Fruit fly (Drosophila melanogaster) whole organism, embryonic: ENCODE data around the gene ScpX.

ENCODE experiments used
- Abd-B ChIP-seq: fragments of 200-800 bp; sonication (Bioruptor generic); optimal IDR thresholded peaks from 2 replicates; lab custom pipeline; 2018; ENCODE audit warnings: missing biosample characterization, mild to moderate bottlenecking, missing genetic modification characterization, moderate library complexity
- Ada2b ChIP-seq: fragments of 200-800 bp; sonication (Bioruptor generic); IDR thresholded peaks from 2 replicates; pipeline ENCODE4 v1.3.6; 2022; ENCODE audit warnings: missing biosample characterization, missing genetic modification characterization
- CG10267 ChIP-seq: fragments of 200-800 bp; sonication (Bioruptor generic); optimal IDR thresholded peaks from 2 replicates; lab custom pipeline; 2018; ENCODE audit warnings: missing biosample characterization, mild to moderate bottlenecking, missing genetic modification characterization, moderate library complexity
- CG10654 ChIP-seq: fragments of 200-800 bp; sonication (Bioruptor generic); optimal IDR thresholded peaks from 2 replicates; lab custom pipeline; 2016; ENCODE audit warnings: missing biosample characterization, missing genetic modification characterization
- CG11398 ChIP-seq: fragments of 200-800 bp; sonication (Bioruptor generic); optimal IDR thresholded peaks from 2 replicates; lab custom pipeline; 2016; ENCODE audit warnings: missing biosample characterization, missing genetic modification characterization
- CG1233 ChIP-seq: fragments of 200-800 bp; sonication (Bioruptor generic); optimal IDR thresholded peaks from 4 replicates; lab custom pipeline; 2018; ENCODE audit warnings: missing biosample characterization, mild to moderate bottlenecking, missing genetic modification characterization
- CG12391 ChIP-seq: fragments of 200-800 bp; sonication (Bioruptor generic); optimal IDR thresholded peaks from 3 replicates; lab custom pipeline; 2018; ENCODE audit warnings: missing biosample characterization, mild to moderate bottlenecking, missing genetic modification characterization, moderate library complexity
- CG13287 ChIP-seq: fragments of 200-800 bp; sonication (Bioruptor generic); IDR thresholded peaks from 2 replicates; pipeline ENCODE4 v1.3.6; 2022; ENCODE audit warnings: missing biosample characterization, missing genetic modification characterization; ENCODE audit not compliant: partially characterized antibody
- CG13775 ChIP-seq: fragments of 200-800 bp; sonication (Bioruptor generic); optimal IDR thresholded peaks from 3 replicates; lab custom pipeline; 2017; ENCODE audit warnings: missing biosample characterization, mild to moderate bottlenecking, missing genetic modification characterization
- CG16779 ChIP-seq: fragments of 200-800 bp; sonication (Bioruptor generic); IDR thresholded peaks from 2 replicates; pipeline ENCODE4 v1.3.6; 2022; ENCODE audit warnings: missing biosample characterization, missing genetic modification characterization
- CG16815 ChIP-seq: fragments of 200-800 bp; sonication (Bioruptor generic); optimal IDR thresholded peaks from 3 replicates; lab custom pipeline; 2017; ENCODE audit warnings: missing biosample characterization, mild to moderate bottlenecking, missing genetic modification characterization
- CG17359 ChIP-seq: fragments of 200-800 bp; sonication (Bioruptor generic); optimal IDR thresholded peaks from 3 replicates; lab custom pipeline; 2018; ENCODE audit warnings: missing biosample characterization, mild to moderate bottlenecking, missing genetic modification characterization, moderate library complexity
- CG17802 ChIP-seq: fragments of 200-800 bp; sonication (Bioruptor generic); optimal IDR thresholded peaks from 2 replicates; lab custom pipeline; 2018; ENCODE audit warnings: missing biosample characterization, mild to moderate bottlenecking, missing genetic modification characterization, moderate library complexity
- CG1792 ChIP-seq: fragments of 200-800 bp; sonication (Bioruptor generic); optimal IDR thresholded peaks from 2 replicates; lab custom pipeline; 2016; ENCODE audit warnings: missing biosample characterization, missing genetic modification characterization
- CG18262 ChIP-seq: fragments of 200-800 bp; optimal IDR thresholded peaks from 3 replicates; lab custom pipeline; 2019; ENCODE audit warnings: missing biosample characterization, mild to moderate bottlenecking, missing genetic modification characterization, moderate library complexity
- CG2129 ChIP-seq: fragments of 200-800 bp; sonication (Bioruptor generic); IDR thresholded peaks from 2 replicates; pipeline ENCODE4 v1.3.6; 2022; ENCODE audit warnings: missing biosample characterization, missing genetic modification characterization; ENCODE audit not compliant: partially characterized antibody
- CG30403 ChIP-seq: fragments of 200-800 bp; sonication (Bioruptor generic); optimal IDR thresholded peaks from 3 replicates; lab custom pipeline; 2016; ENCODE audit warnings: missing biosample characterization, missing genetic modification characterization
- CG32532 ChIP-seq: fragments of 200-800 bp; sonication (Bioruptor generic); IDR thresholded peaks from 2 replicates; pipeline ENCODE4 v1.3.6; 2022; ENCODE audit warnings: missing biosample characterization, missing genetic modification characterization
- CG3838 ChIP-seq: fragments of 200-800 bp; sonication (Bioruptor generic); optimal IDR thresholded peaks from 3 replicates; lab custom pipeline; 2016; ENCODE audit warnings: missing biosample characterization, missing genetic modification characterization
- CG42726 ChIP-seq: fragments of 200-800 bp; sonication (Bioruptor generic); IDR thresholded peaks from 2 replicates; pipeline ENCODE4 v1.3.6; 2022; ENCODE audit warnings: missing biosample characterization, missing genetic modification characterization; ENCODE audit not compliant: partially characterized antibody
- CG6765 ChIP-seq: fragments of 200-800 bp; sonication (Bioruptor generic); optimal IDR thresholded peaks from 3 replicates; lab custom pipeline; 2017; ENCODE audit warnings: missing biosample characterization, mild to moderate bottlenecking, missing genetic modification characterization
- CG7556 ChIP-seq: fragments of 200-800 bp; sonication (Bioruptor generic); optimal IDR thresholded peaks from 2 replicates; lab custom pipeline; 2017; ENCODE audit warnings: missing biosample characterization, mild to moderate bottlenecking, missing genetic modification characterization
- CG7928 ChIP-seq: fragments of 200-800 bp; sonication (Bioruptor generic); optimal IDR thresholded peaks from 2 replicates; lab custom pipeline; 2017; ENCODE audit warnings: missing biosample characterization, mild to moderate bottlenecking, missing genetic modification characterization
- CG9932 ChIP-seq: fragments of 200-800 bp; sonication (Bioruptor generic); IDR thresholded peaks from 2 replicates; pipeline ENCODE4 v1.3.6; 2022; ENCODE audit warnings: missing biosample characterization, missing genetic modification characterization
- Doc2 ChIP-seq: fragments of 200-800 bp; sonication (Bioruptor generic); IDR thresholded peaks from 2 replicates; pipeline ENCODE4 v1.3.6; 2022; ENCODE audit warnings: missing biosample characterization, missing genetic modification characterization
- Ets65A ChIP-seq: fragments of 200-800 bp; sonication (Bioruptor generic); peaks from one replicate; lab custom pipeline; 2016; ENCODE audit warnings: missing biosample characterization, missing genetic modification characterization
- Hr78 ChIP-seq, 2 experiments: fragments of 200-800 bp in 1 of 2; fragments of >200 bp in 1 of 2; sonication (Bioruptor generic) in 1 of 2; optimal IDR thresholded peaks; 2 replicates each; lab custom pipeline; 2017 to 2019; ENCODE audit warnings: missing biosample characterization in 2 of 2, missing genetic modification characterization in 2 of 2, mild to moderate bottlenecking in 1 of 2, moderate library complexity in 1 of 2
- Max ChIP-seq: fragments of 200-800 bp; sonication (Bioruptor generic); optimal IDR thresholded peaks from 2 replicates; lab custom pipeline; 2016; ENCODE audit warnings: missing biosample characterization, mild to moderate bottlenecking, missing genetic modification characterization
- Meics ChIP-seq: fragments of 200-800 bp; sonication (Bioruptor generic); optimal IDR thresholded peaks from 2 replicates; lab custom pipeline; 2017; ENCODE audit warnings: missing biosample characterization, mild to moderate bottlenecking, missing genetic modification characterization
- Myb ChIP-seq: fragments of 200-800 bp; sonication (Bioruptor generic); optimal IDR thresholded peaks from 2 replicates; lab custom pipeline; 2016; ENCODE audit warnings: missing biosample characterization, missing genetic modification characterization
- Nf-YC ChIP-seq: fragments of 200-800 bp; optimal IDR thresholded peaks from 3 replicates; lab custom pipeline; 2019; ENCODE audit warnings: missing biosample characterization, mild to moderate bottlenecking, missing genetic modification characterization, moderate library complexity
- Taf1 ChIP-seq: fragments of 200-800 bp; sonication (Bioruptor generic); IDR thresholded peaks from 2 replicates; pipeline ENCODE4 v1.3.6; 2022; ENCODE audit warnings: missing biosample characterization, missing genetic modification characterization
- Trl ChIP-seq, 3 experiments: fragments of >200 bp in 2 of 3; fragments of 200-800 bp in 1 of 3; sonication (Bioruptor generic) in 1 of 3; optimal IDR thresholded peaks; 2 replicates in 1 of 3; 3 replicates in 2 of 3; lab custom pipeline; 2016 to 2017; ENCODE audit warnings: missing biosample characterization in 1 of 3, missing genetic modification characterization in 1 of 3
- ab ChIP-seq: fragments of 200-800 bp; sonication (Bioruptor generic); optimal IDR thresholded peaks from 2 replicates; lab custom pipeline; 2016; ENCODE audit warnings: missing biosample characterization, missing genetic modification characterization
- bigmax ChIP-seq: fragments of 200-800 bp; sonication (Bioruptor generic); optimal IDR thresholded peaks from 2 replicates; lab custom pipeline; 2018; ENCODE audit warnings: missing biosample characterization, mild to moderate bottlenecking, missing genetic modification characterization
- ci ChIP-seq: fragments of 200-800 bp; sonication (Bioruptor generic); IDR thresholded peaks from 3 replicates; pipeline ENCODE4 v1.3.6; 2022; ENCODE audit warnings: missing biosample characterization, missing genetic modification characterization
- crc ChIP-seq: fragments of 200-800 bp; sonication (Bioruptor generic); optimal IDR thresholded peaks from 2 replicates; lab custom pipeline; 2016; ENCODE audit warnings: missing biosample characterization, missing genetic modification characterization
- dan ChIP-seq: fragments of 200-800 bp; sonication (Bioruptor generic); IDR thresholded peaks from 2 replicates; pipeline ENCODE4 v1.3.6; 2022; ENCODE audit warnings: missing biosample characterization, missing genetic modification characterization
- fd96Cb ChIP-seq: fragments of 200-800 bp; sonication (Bioruptor generic); optimal IDR thresholded peaks from 2 replicates; lab custom pipeline; 2018; ENCODE audit warnings: missing biosample characterization, mild to moderate bottlenecking, missing genetic modification characterization, moderate library complexity
- ftz-f1 ChIP-seq: fragments of 200-800 bp; sonication (Bioruptor generic); optimal IDR thresholded peaks from 2 replicates; lab custom pipeline; 2016; ENCODE audit warnings: missing biosample characterization, missing genetic modification characterization
- gem ChIP-seq: fragments of 200-800 bp; sonication (Bioruptor generic); optimal IDR thresholded peaks from 2 replicates; lab custom pipeline; 2019; ENCODE audit warnings: missing biosample characterization, mild to moderate bottlenecking, missing genetic modification characterization, moderate library complexity
- gsb-n ChIP-seq: fragments of 200-800 bp; sonication (Bioruptor generic); optimal IDR thresholded peaks from 3 replicates; lab custom pipeline; 2018; ENCODE audit warnings: missing biosample characterization, mild to moderate bottlenecking, missing genetic modification characterization
- ham ChIP-seq: fragments of 200-800 bp; sonication (Bioruptor generic); IDR thresholded peaks from 2 replicates; pipeline ENCODE4 v1.3.6; 2022; ENCODE audit warnings: missing biosample characterization, missing genetic modification characterization
- mirr ChIP-seq: fragments of 200-800 bp; sonication (Bioruptor generic); optimal IDR thresholded peaks from 3 replicates; lab custom pipeline; 2018; ENCODE audit warnings: missing biosample characterization, mild to moderate bottlenecking, missing genetic modification characterization
- sens ChIP-seq: fragments of 200-800 bp; sonication (Bioruptor generic); peaks from one replicate; lab custom pipeline; 2016; ENCODE audit warnings: missing biosample characterization, missing genetic modification characterization
- tna ChIP-seq: fragments of 200-800 bp; sonication (Bioruptor generic); IDR thresholded peaks from 2 replicates; pipeline ENCODE4 v1.3.6; 2022; ENCODE audit warnings: missing biosample characterization, missing genetic modification characterization; ENCODE audit not compliant: partially characterized antibody
- twi ChIP-seq: fragments of 200-800 bp; optimal IDR thresholded peaks from 2 replicates; lab custom pipeline; 2019; ENCODE audit warnings: missing biosample characterization, mild to moderate bottlenecking, missing genetic modification characterization, moderate library complexity
- zen ChIP-seq: fragments of 200-800 bp; sonication (Bioruptor generic); optimal IDR thresholded peaks from 3 replicates; lab custom pipeline; 2018; ENCODE audit warnings: missing biosample characterization, mild to moderate bottlenecking, missing genetic modification characterization, moderate library complexity
- zf30C ChIP-seq: fragments of 200-800 bp; sonication (Bioruptor generic); optimal IDR thresholded peaks from 3 replicates; lab custom pipeline; 2018; ENCODE audit warnings: missing biosample characterization, mild to moderate bottlenecking, missing genetic modification characterization
- zfh1 ChIP-seq: fragments of 200-800 bp; sonication (Bioruptor generic); IDR thresholded peaks from 3 replicates; pipeline ENCODE4 v1.3.6; 2022; ENCODE audit warnings: missing biosample characterization, missing genetic modification characterization

The ScpX gene

DNA sequence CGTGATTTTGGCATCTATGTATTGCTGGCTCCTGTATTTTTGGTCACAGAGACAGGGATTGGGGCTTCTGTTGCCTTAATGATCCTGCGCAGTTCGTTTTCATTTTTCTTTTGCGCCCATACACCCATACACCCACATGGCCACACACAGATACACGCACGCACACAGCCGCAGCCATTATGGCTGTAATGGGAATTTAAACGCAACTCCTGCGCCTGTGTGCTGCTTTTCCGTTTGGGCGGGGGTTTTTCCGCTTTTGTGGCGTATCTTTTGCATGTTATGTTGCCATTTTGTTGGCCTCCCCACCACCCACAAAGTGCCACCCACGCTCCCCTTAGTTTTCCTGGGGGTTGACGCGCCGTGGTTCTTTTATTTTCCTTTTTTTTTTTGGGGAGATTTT is 36.8 kb downstream of the ScpX start (continued):
- TF ChIP-seq CG32532 (GFP tag; lab: Robert Waterston, UW) (no peak), CG11398 (no peak), Ets65A (peak; percentile 28), Meics (GFP tag; lab: Kevin White, UChicago) (no peak), Nf-YC (tag; lab: Kevin White, UChicago) (peak; percentile 89), ab (GFP tag; lab: Kevin White, UChicago) (no peak), bigmax (no peak)

DNA sequence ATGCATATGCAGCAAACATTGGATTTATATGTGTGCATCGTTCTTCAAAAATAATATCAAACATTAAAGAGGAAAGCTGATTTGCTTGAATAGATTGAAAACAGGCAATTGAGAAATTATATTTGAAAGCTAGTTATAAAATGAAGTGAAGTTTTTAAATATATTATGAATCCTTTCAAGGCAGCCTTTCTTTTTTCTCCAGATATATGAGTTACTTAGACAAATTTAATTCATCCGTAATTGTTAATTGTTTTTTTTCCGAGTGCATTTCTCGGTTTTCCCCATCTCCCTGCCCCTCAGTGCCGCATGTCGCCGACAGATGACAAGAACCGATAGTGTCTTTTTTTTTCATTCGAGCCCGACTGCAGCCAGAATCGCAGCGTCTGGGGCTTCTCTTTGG is 40.8 kb downstream of the ScpX start:
- TF ChIP-seq CG42726 (GFP tag; lab: Robert Waterston, UW) (no peak), CG6765 (GFP tag; lab: Kevin White, UChicago) (no peak), Abd-B (no peak), Myb (GFP tag; lab: Kevin White, UChicago) (no peak), CG18262 (tag; lab: Kevin White, UChicago) (peak; percentile 6), CG17802 (tag; lab: Kevin White, UChicago) (no peak), Taf1 (GFP tag; lab: Robert Waterston, UW) (no peak), Max (GFP tag; lab: Kevin White, UChicago) (no peak), zf30C (peak; percentile 77), CG9932 (GFP tag; lab: Robert Waterston, UW) (no peak), gem (tag; lab: Kevin White, UChicago) (peak; percentile 49), zfh1 (GFP tag; lab: Robert Waterston, UW) (no peak), CG16779 (GFP tag; lab: Robert Waterston, UW) (no peak), gsb-n (tag; lab: Kevin White, UChicago) (peak; percentile 27), Trl (optimal IDR thresholded peaks at IDR 0.05; lab: Kevin White, UChicago) (no peak), Trl (GFP tag; optimal IDR thresholded peaks at IDR 0.05; lab: Kevin White, UChicago) (no peak), CG1792 (GFP tag; lab: Kevin White, UChicago) (no peak), CG3838 (GFP tag; lab: Kevin White, UChicago) (no peak), CG16815 (GFP tag; lab: Kevin White, UChicago) (peak; percentile 28), CG30403 (GFP tag; lab: Kevin White, UChicago) (peak; percentile 25), CG17359 (no peak), dan (no peak), CG1233 (no peak), twi (tag; lab: Kevin White, UChicago) (peak; percentile 29), ci (GFP tag; lab: Robert Waterston, UW) (no peak), Hr78 (GFP tag; optimal IDR thresholded peaks at IDR 0.05; lab: Kevin White, UChicago) (no peak), ftz-f1 (GFP tag; lab: Kevin White, UChicago) (no peak), CG13775 (GFP tag; lab: Kevin White, UChicago) (peak; percentile 25), tna (GFP tag; lab: Robert Waterston, UW) (no peak), Doc2 (GFP tag; lab: Robert Waterston, UW) (no peak), Ada2b (no peak), CG7556 (GFP tag; lab: Kevin White, UChicago) (peak; percentile 32), ham (GFP tag; lab: Robert Waterston, UW) (no peak), crc (no peak), CG12391 (peak; percentile 43), sens (GFP tag; lab: Kevin White, UChicago) (peak; percentile 67), CG10267 (tag; lab: Kevin White, UChicago) (peak; percentile 18), fd96Cb (no peak), CG2129 (no peak), CG10654 (GFP tag; lab: Kevin White, UChicago) (no peak), CG13287 (GFP tag; lab: Robert Waterston, UW) (no peak), mirr (no peak), zen (no peak), CG7928 (GFP tag; lab: Kevin White, UChicago) (no peak)
